Worm (Caenorhabditis elegans) whole organism, L4/young adult: Measurements from ENCODE around the gene ZK856.14.

ENCODE experiments used
- dao-5 ChIP-seq: sonication (generic microtip); optimal IDR thresholded peaks from 2 replicates; lab custom pipeline; 2016; ENCODE audit warnings: missing genotype, missing genetic modification characterization, moderate library complexity, missing compliant biosample characterization
- him-1 ChIP-seq: sonication (generic microtip); optimal IDR thresholded peaks from 2 replicates; lab custom pipeline; 2016; ENCODE audit warnings: missing genotype, missing genetic modification reagents, missing genetic modification characterization, missing compliant biosample characterization

- TF ChIP-seq dao-5 (tag; lab: Kevin White, UChicago) (no peak), him-1 (tag; lab: Kevin White, UChicago) (no peak)
Measured at ce11 chrV:10248255-10248979, 31.6 kb downstream of the ZK856.14 start, which contains the start of gene akt-1.
